Worm (Caenorhabditis elegans) whole organism, L4 larva: Measurements from ENCODE around the gene imph-1.

Experiments
- D1046.2 ChIP-seq: fragments of 200-800 bp; sonication (Bioruptor generic); IDR thresholded peaks from 2 replicates; pipeline ENCODE4 v1.3.6; 2022; ENCODE audit warnings: missing genetic modification characterization, missing compliant biosample characterization
- T20F7.1 ChIP-seq: fragments of 200-800 bp; sonication (Bioruptor generic); optimal IDR thresholded peaks from 2 replicates; lab custom pipeline; 2018; ENCODE audit warnings: mild to moderate bottlenecking, missing genetic modification characterization, missing compliant biosample characterization
- Y48G9A.11 ChIP-seq: fragments of 200-800 bp; sonication (Bioruptor generic); IDR thresholded peaks from 2 replicates; pipeline ENCODE4 v1.3.6; 2022; ENCODE audit warnings: missing genetic modification reagents, missing genetic modification characterization, missing compliant biosample characterization
- Y75B8A.6 ChIP-seq: fragments of 200-800 bp; sonication (Bioruptor generic); IDR thresholded peaks from 2 replicates; pipeline ENCODE4 v1.3.6; 2022; ENCODE audit warnings: missing genetic modification reagents, missing genetic modification characterization, missing compliant biosample characterization
- ZK546.5 ChIP-seq, 2 experiments: sonication (generic microtip); optimal IDR thresholded peaks; 2 replicates each; lab custom pipeline; 2017; ENCODE audit warnings: missing biosample characterization in 2 of 2, missing genetic modification characterization in 2 of 2
- aha-1 ChIP-seq: fragments of 150-350 bp; peaks from one replicate; lab custom pipeline; 2014; ENCODE audit warnings: missing biosample characterization, missing genetic modification characterization
- ama-1 ChIP-seq: fragments of 150-350 bp; optimal IDR thresholded peaks from 2 replicates; lab custom pipeline; 2014; ENCODE audit warnings: inconsistent platforms, mixed read lengths
- arid-1 ChIP-seq: fragments of 200-800 bp; sonication (Bioruptor generic); conservative IDR thresholded peaks from 2 replicates; pipeline ENCODE4 v1.3.6; 2022; ENCODE audit warnings: missing genetic modification reagents, missing genetic modification characterization, missing compliant biosample characterization
- ceh-20 ChIP-seq: fragments of 200-800 bp; sonication (Bioruptor generic); IDR thresholded peaks from 2 replicates; pipeline ENCODE4 v1.3.6; 2022; ENCODE audit warnings: missing genetic modification reagents, missing genetic modification characterization, missing compliant biosample characterization
- ceh-28 ChIP-seq: fragments of 150-350 bp; optimal IDR thresholded peaks from 2 replicates; lab custom pipeline; 2014; ENCODE audit warnings: missing biosample characterization, missing genetic modification reagents, missing genetic modification characterization
- ceh-44 ChIP-seq: fragments of 200-800 bp; sonication (Bioruptor generic); IDR thresholded peaks from 2 replicates; pipeline ENCODE4 v1.3.6; 2022; ENCODE audit warnings: missing genetic modification reagents, missing genetic modification characterization, missing compliant biosample characterization
- ces-1 ChIP-seq: fragments of 150-350 bp; sonication (generic microtip); optimal IDR thresholded peaks from 4 replicates; lab custom pipeline; 2014; ENCODE audit warnings: missing biosample characterization, missing genetic modification reagents, missing genetic modification characterization
- daf-12 ChIP-seq: fragments of 150-350 bp; optimal IDR thresholded peaks from 2 replicates; lab custom pipeline; 2014; ENCODE audit warnings: missing biosample characterization, missing genetic modification reagents, missing genetic modification characterization
- daf-16 ChIP-seq, 3 experiments: sonication (generic microtip); optimal IDR thresholded peaks; 2 replicates each; lab custom pipeline; 2016 to 2017; ENCODE audit warnings: missing genetic modification characterization in 3 of 3, missing genetic modification reagents in 3 of 3, mild to moderate bottlenecking in 2 of 3, missing compliant biosample characterization in 2 of 3, missing biosample characterization in 1 of 3, moderate library complexity in 1 of 3
- daf-8 ChIP-seq: fragments of 200-800 bp; sonication (Bioruptor generic); IDR thresholded peaks from 2 replicates; pipeline ENCODE4 v1.3.6; 2022; ENCODE audit warnings: missing genetic modification characterization, missing compliant biosample characterization
- dmd-6 ChIP-seq: fragments of 200-800 bp; sonication (Bioruptor generic); IDR thresholded peaks from 2 replicates; pipeline ENCODE4 v1.3.6; 2022; ENCODE audit warnings: missing genetic modification reagents, missing genetic modification characterization, missing compliant biosample characterization
- dmd-8 ChIP-seq: fragments of 200-800 bp; sonication (Bioruptor generic); IDR thresholded peaks from 2 replicates; pipeline ENCODE4 v1.3.6; 2022; ENCODE audit warnings: missing genetic modification characterization, missing compliant biosample characterization
- dmd-9 ChIP-seq: fragments of 200-800 bp; sonication (Bioruptor generic); IDR thresholded peaks from 2 replicates; pipeline ENCODE4 v1.3.6; 2022; ENCODE audit warnings: missing genetic modification reagents, missing genetic modification characterization, missing compliant biosample characterization
- fkh-10 ChIP-seq: fragments of 150-350 bp; optimal IDR thresholded peaks from 2 replicates; lab custom pipeline; 2014; ENCODE audit warnings: missing biosample characterization, missing genetic modification reagents, missing genetic modification characterization
- gei-8 ChIP-seq: fragments of 200-800 bp; sonication (Bioruptor generic); optimal IDR thresholded peaks from 2 replicates; lab custom pipeline; 2018; ENCODE audit warnings: mild to moderate bottlenecking, missing genetic modification characterization, missing compliant biosample characterization
- hlh-11 ChIP-seq: fragments of 200-800 bp; sonication (Bioruptor generic); optimal IDR thresholded peaks from 2 replicates; lab custom pipeline; 2018; ENCODE audit warnings: mild to moderate bottlenecking, missing genetic modification characterization, missing compliant biosample characterization
- hlh-30 ChIP-seq: sonication (generic microtip); optimal IDR thresholded peaks from 2 replicates; lab custom pipeline; 2017; ENCODE audit warnings: antibody characterized with exemption, mild to moderate bottlenecking, missing genetic modification characterization, missing compliant biosample characterization; ENCODE audit not compliant: insufficient read depth
- lim-7 ChIP-seq: fragments of 200-800 bp; sonication (Bioruptor generic); IDR thresholded peaks from 2 replicates; pipeline ENCODE4 v1.3.6; 2022; ENCODE audit warnings: missing genetic modification characterization, missing compliant biosample characterization
- lin-1 ChIP-seq: fragments of 200-800 bp; sonication (Bioruptor generic); IDR thresholded peaks from 2 replicates; pipeline ENCODE4 v1.3.6; 2022; ENCODE audit warnings: missing genetic modification reagents, missing genetic modification characterization, missing compliant biosample characterization
- lin-13 ChIP-seq: fragments of 150-350 bp; optimal IDR thresholded peaks from 2 replicates; lab custom pipeline; 2014; ENCODE audit warnings: missing biosample characterization, missing genetic modification reagents, missing genetic modification characterization
- lin-15B ChIP-seq: fragments of 150-350 bp; sonication (generic microtip); optimal IDR thresholded peaks from 3 replicates; lab custom pipeline; 2014; ENCODE audit warnings: missing biosample characterization, missing genetic modification characterization
- lin-29 ChIP-seq: fragments of 200-800 bp; sonication (Bioruptor generic); IDR thresholded peaks from 2 replicates; pipeline ENCODE4 v1.3.6; 2022; ENCODE audit warnings: missing genetic modification reagents, missing genetic modification characterization, missing compliant biosample characterization
- lin-38 ChIP-seq: fragments of 200-800 bp; sonication (Bioruptor generic); IDR thresholded peaks from 2 replicates; pipeline ENCODE4 v1.3.6; 2022; ENCODE audit warnings: missing genetic modification reagents, missing genetic modification characterization, missing compliant biosample characterization
- lin-39 ChIP-seq: fragments of 150-350 bp; optimal IDR thresholded peaks from 2 replicates; lab custom pipeline; 2014; ENCODE audit warnings: missing biosample characterization, missing genetic modification reagents, missing genetic modification characterization
- lir-3 ChIP-seq: sonication (generic microtip); optimal IDR thresholded peaks from 2 replicates; lab custom pipeline; 2016; ENCODE audit warnings: mild to moderate bottlenecking, missing genetic modification characterization, missing compliant biosample characterization
- lsy-2 ChIP-seq, 2 experiments: fragments of 150-350 bp in 1 of 2; sonication (generic microtip) in 1 of 2; optimal IDR thresholded peaks; 2 replicates each; lab custom pipeline; 2014 to 2017; ENCODE audit warnings: missing biosample characterization in 2 of 2, missing genetic modification characterization in 2 of 2
- mdt-29 ChIP-seq: fragments of 200-800 bp; sonication (Bioruptor generic); IDR thresholded peaks from 2 replicates; pipeline ENCODE4 v1.3.6; 2022; ENCODE audit warnings: missing genetic modification reagents, missing genetic modification characterization, missing compliant biosample characterization
- mep-1 ChIP-seq: fragments of 150-350 bp; sonication (generic microtip); optimal IDR thresholded peaks from 3 replicates; lab custom pipeline; 2014; ENCODE audit warnings: missing biosample characterization, missing genetic modification characterization
- mes-2 ChIP-seq: sonication (generic microtip); optimal IDR thresholded peaks from 2 replicates; lab custom pipeline; 2016; ENCODE audit warnings: missing genotype, mild to moderate bottlenecking, missing genetic modification characterization, missing compliant biosample characterization; ENCODE audit not compliant: poor library complexity, severe bottlenecking
- mxl-3 ChIP-seq: fragments of 200-800 bp; sonication (Bioruptor generic); optimal IDR thresholded peaks from 2 replicates; lab custom pipeline; 2018; ENCODE audit warnings: mild to moderate bottlenecking, missing genetic modification characterization, missing compliant biosample characterization
- nhr-102 ChIP-seq: sonication (generic microtip); optimal IDR thresholded peaks from 2 replicates; lab custom pipeline; 2016; ENCODE audit warnings: mild to moderate bottlenecking, missing genetic modification characterization, moderate library complexity, missing compliant biosample characterization
- nhr-111 ChIP-seq: fragments of 200-800 bp; sonication (Bioruptor generic); optimal IDR thresholded peaks from 2 replicates; lab custom pipeline; 2018; ENCODE audit warnings: mild to moderate bottlenecking, missing genetic modification characterization, missing compliant biosample characterization
- nhr-77 ChIP-seq: fragments of 150-350 bp; optimal IDR thresholded peaks from 2 replicates; lab custom pipeline; 2014; ENCODE audit warnings: missing biosample characterization, missing genetic modification characterization
- pha-4 ChIP-seq, 2 experiments: fragments of 150-350 bp in 1 of 2; fragments of 200-800 bp in 1 of 2; sonication (Bioruptor generic) in 1 of 2; IDR thresholded peaks in 1 of 2; optimal IDR thresholded peaks in 1 of 2; 2 replicates each; pipeline versions ENCODE4 v1.3.6 to Lab custom; 2014 to 2022; ENCODE audit warnings: missing genetic modification characterization in 2 of 2, missing genetic modification reagents in 2 of 2, missing biosample characterization in 1 of 2, missing compliant biosample characterization in 1 of 2
- pqm-1 ChIP-seq: sonication (generic microtip); optimal IDR thresholded peaks from 2 replicates; lab custom pipeline; 2017; ENCODE audit warnings: missing biosample characterization, missing genetic modification characterization
- rbr-2 ChIP-seq: sonication (generic microtip); optimal IDR thresholded peaks from 2 replicates; lab custom pipeline; 2016; ENCODE audit warnings: missing genotype, missing genetic modification characterization, missing compliant biosample characterization
- sdz-12 ChIP-seq: fragments of 200-800 bp; sonication (Bioruptor generic); optimal IDR thresholded peaks from 2 replicates; lab custom pipeline; 2018; ENCODE audit warnings: mild to moderate bottlenecking, missing genetic modification characterization, missing compliant biosample characterization
- skn-1 ChIP-seq: fragments of 150-350 bp; optimal IDR thresholded peaks from 2 replicates; lab custom pipeline; 2014; ENCODE audit warnings: missing biosample characterization, missing genetic modification characterization
- unc-62 ChIP-seq, 3 experiments: fragments of 150-350 bp in 1 of 3; sonication (generic microtip); optimal IDR thresholded peaks in 2 of 3; peaks in 1 of 3; 1 replicate in 1 of 3; 2 replicates in 2 of 3; lab custom pipeline; 2014 to 2017; ENCODE audit warnings: missing biosample characterization in 3 of 3, missing genetic modification characterization in 3 of 3, missing genetic modification reagents in 3 of 3, missing genotype in 1 of 3
- vab-7 ChIP-seq: fragments of 200-800 bp; sonication (Bioruptor generic); IDR thresholded peaks from 2 replicates; pipeline ENCODE4 v1.3.6; 2022; ENCODE audit warnings: missing genetic modification reagents, missing genetic modification characterization, missing compliant biosample characterization
- zag-1 ChIP-seq: fragments of 150-350 bp; optimal IDR thresholded peaks from 2 replicates; lab custom pipeline; 2014; ENCODE audit warnings: missing biosample characterization, missing genetic modification characterization
- zfp-2 ChIP-seq: sonication (generic microtip); optimal IDR thresholded peaks from 2 replicates; lab custom pipeline; 2016; ENCODE audit warnings: mild to moderate bottlenecking, missing genetic modification characterization, missing compliant biosample characterization
- ztf-11 ChIP-seq: fragments of 150-350 bp; optimal IDR thresholded peaks from 2 replicates; lab custom pipeline; 2014; ENCODE audit warnings: missing biosample characterization, missing genetic modification characterization

The imph-1 gene

DNA sequence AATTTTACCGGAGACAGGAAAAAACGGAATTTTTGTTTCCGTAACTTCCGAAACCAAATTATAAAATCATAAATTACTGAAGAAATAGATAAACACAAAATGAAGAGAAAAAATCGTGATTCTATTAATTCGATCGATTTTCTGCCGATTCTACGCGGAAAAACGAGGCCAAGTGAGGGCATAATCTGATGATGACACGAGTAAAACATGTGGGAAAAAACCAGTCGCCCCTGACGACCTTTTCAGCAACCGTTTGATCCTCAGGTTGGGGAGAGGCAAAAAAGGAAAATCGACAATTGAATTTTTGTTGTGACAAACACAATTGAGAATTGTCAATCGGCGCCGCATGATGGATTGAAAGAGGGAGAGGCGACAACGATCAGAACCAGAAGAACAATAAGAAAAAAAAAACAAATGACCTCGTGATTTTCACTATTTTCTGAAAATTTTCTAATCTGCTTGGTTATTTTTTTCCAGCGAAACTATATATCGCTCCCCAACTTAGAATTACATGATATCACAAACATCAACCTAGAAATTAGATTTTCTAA lies 48.4 kb upstream of the imph-1 start:
- TF ChIP-seq aha-1 (tag; lab: Kevin White, UChicago) (peak; percentile 78), ama-1 (lab: Kevin White, UChicago) (no peak), mes-2 (tag; lab: Kevin White, UChicago) (no peak), daf-12 (tag; lab: Kevin White, UChicago) (no peak), ceh-44 (GFP tag; lab: Robert Waterston, UW) (no peak), daf-16 (GFP tag; optimal IDR thresholded peaks at IDR 0.05; lab: Kevin White, UChicago) (no peak), daf-16 (tag; optimal IDR thresholded peaks at IDR 0.05; lab: Kevin White, UChicago) (peak; percentile 0), ztf-11 (no peak), Y48G9A.11 (GFP tag; lab: Robert Waterston, UW) (no peak), T20F7.1 (GFP tag; lab: Kevin White, UChicago) (no peak), lin-1 (no peak), lsy-2 (tag; optimal IDR thresholded peaks at IDR 0.05; lab: Kevin White, UChicago) (no peak), dmd-6 (GFP tag; lab: Robert Waterston, UW) (peak; percentile 23; the same call in 1 of the 2 replicates), lin-15B (tag; lab: Kevin White, UChicago) (no peak), ces-1 (GFP tag; lab: Kevin White, UChicago) (no peak), mdt-29 (GFP tag; lab: Robert Waterston, UW) (0 out of 2 replicates have a peak, but pooled peaks have one; percentile 12), mxl-3 (peak; percentile 39), lin-13 (no peak), hlh-30 (tag; lab: Kevin White, UChicago) (peak; percentile 56)

DNA sequence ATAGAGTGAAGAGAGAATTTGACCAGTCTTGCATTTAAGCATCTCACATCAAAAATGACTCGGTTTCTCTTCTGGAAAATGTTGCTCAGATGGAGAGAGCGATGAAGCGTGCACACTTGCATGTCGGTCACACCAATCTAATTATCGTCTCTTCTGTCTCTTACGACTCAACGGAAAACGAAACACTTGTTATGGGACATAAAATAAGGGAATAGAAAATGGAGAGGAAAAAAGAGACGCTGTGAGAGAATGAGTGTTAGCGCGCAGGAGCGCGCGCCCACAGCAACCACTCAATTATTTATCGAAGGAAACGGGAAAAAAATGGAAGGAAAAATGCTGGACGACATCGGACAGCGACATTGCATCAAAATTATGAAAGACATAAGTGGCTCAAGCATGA lies 47.7 kb upstream of the imph-1 start:
- TF ChIP-seq ceh-20 (no peak), lin-38 (no peak), nhr-77 (tag; lab: Kevin White, UChicago) (no peak), pha-4 (GFP tag; IDR thresholded peaks at IDR 0.05; lab: Robert Waterston, UW) (no peak), pha-4 (tag; optimal IDR thresholded peaks at IDR 0.05; lab: Kevin White, UChicago) (no peak), hlh-11 (tag; lab: Kevin White, UChicago) (no peak), lin-39 (tag; lab: Kevin White, UChicago) (no peak), mxl-3 (no peak), arid-1 (GFP tag; lab: Robert Waterston, UW) (no peak), skn-1 (tag; lab: Kevin White, UChicago) (no peak), nhr-111 (GFP tag; lab: Kevin White, UChicago) (no peak), D1046.2 (GFP tag; lab: Robert Waterston, UW) (no peak), vab-7 (GFP tag; lab: Robert Waterston, UW) (peak; percentile 39; the same call in 1 of the 2 replicates), lsy-2 (tag; optimal IDR thresholded peaks at IDR 0.05; lab: Kevin White, UChicago) (peak in 1 of 2 experiments; percentile 53), daf-8 (no peak), lin-29 (no peak), aha-1 (tag; lab: Kevin White, UChicago) (no peak), ceh-44 (GFP tag; lab: Robert Waterston, UW) (no peak), ceh-28 (tag; lab: Kevin White, UChicago) (no peak), zag-1 (tag; lab: Kevin White, UChicago) (no peak), lir-3 (tag; lab: Kevin White, UChicago) (no peak), ZK546.5 (tag; optimal IDR thresholded peaks at IDR 0.05; lab: Kevin White, UChicago) (no peak), mep-1 (tag; lab: Kevin White, UChicago) (peak; percentile 33), dmd-9 (no peak), zfp-2 (tag; lab: Kevin White, UChicago) (no peak), rbr-2 (tag; lab: Kevin White, UChicago) (no peak), gei-8 (GFP tag; lab: Kevin White, UChicago) (no peak), sdz-12 (GFP tag; lab: Kevin White, UChicago) (no peak), dmd-8 (GFP tag; lab: Robert Waterston, UW) (no peak), fkh-10 (GFP tag; lab: Kevin White, UChicago) (peak; percentile 66), lim-7 (GFP tag; lab: Robert Waterston, UW) (no peak), unc-62 (GFP tag; optimal IDR thresholded peaks at IDR 0.05 in 1 of 2; lab: Kevin White, UChicago) (peak in 1 of 2 experiments; percentile 20), unc-62 (tag; optimal IDR thresholded peaks at IDR 0.05; lab: Kevin White, UChicago) (no peak), nhr-102 (no peak), Y75B8A.6 (GFP tag; lab: Robert Waterston, UW) (no peak), pqm-1 (tag; lab: Kevin White, UChicago) (no peak)
